Fruit fly (Drosophila melanogaster) whole organism, embryonic: ENCODE results near the gene Ntf-2.

ENCODE experiments used
- CG11093 ChIP-seq: fragments of 200-800 bp; sonication (Bioruptor generic); IDR thresholded peaks from 3 replicates; pipeline ENCODE4 v1.3.6; 2022; ENCODE audit warnings: missing biosample characterization, missing genetic modification characterization
- CG11696 ChIP-seq: fragments of 200-800 bp; sonication (Bioruptor generic); IDR thresholded peaks from 2 replicates; pipeline ENCODE4 v1.3.6; 2022; ENCODE audit warnings: missing biosample characterization, missing genetic modification characterization
- CG1233 ChIP-seq: fragments of 200-800 bp; sonication (Bioruptor generic); optimal IDR thresholded peaks from 4 replicates; lab custom pipeline; 2018; ENCODE audit warnings: missing biosample characterization, mild to moderate bottlenecking, missing genetic modification characterization
- CG12659 ChIP-seq: fragments of 200-800 bp; sonication (Bioruptor generic); optimal IDR thresholded peaks from 3 replicates; lab custom pipeline; 2017; ENCODE audit warnings: mild to moderate bottlenecking, missing biosample characterization, missing genetic modification reagents, missing genetic modification characterization
- CG12942 ChIP-seq: fragments of 200-800 bp; sonication (Bioruptor generic); optimal IDR thresholded peaks from 3 replicates; lab custom pipeline; 2016; ENCODE audit warnings: missing biosample characterization, missing genetic modification characterization
- CG13624 ChIP-seq: fragments of 200-800 bp; sonication (Bioruptor generic); optimal IDR thresholded peaks from 2 replicates; lab custom pipeline; 2016; ENCODE audit warnings: missing biosample characterization, missing genetic modification characterization
- CG14710 ChIP-seq: fragments of 200-800 bp; sonication (Bioruptor generic); optimal IDR thresholded peaks from 3 replicates; lab custom pipeline; 2019; ENCODE audit warnings: missing biosample characterization, mild to moderate bottlenecking, missing genetic modification characterization, moderate library complexity
- CG15696 ChIP-seq: fragments of 200-800 bp; sonication (Bioruptor generic); optimal IDR thresholded peaks from 2 replicates; lab custom pipeline; 2019; ENCODE audit warnings: missing biosample characterization, mild to moderate bottlenecking, missing genetic modification characterization, moderate library complexity
- CG16779 ChIP-seq: fragments of 200-800 bp; sonication (Bioruptor generic); IDR thresholded peaks from 2 replicates; pipeline ENCODE4 v1.3.6; 2022; ENCODE audit warnings: missing biosample characterization, missing genetic modification characterization
- CG16815 ChIP-seq: fragments of 200-800 bp; sonication (Bioruptor generic); optimal IDR thresholded peaks from 3 replicates; lab custom pipeline; 2017; ENCODE audit warnings: missing biosample characterization, mild to moderate bottlenecking, missing genetic modification characterization
- CG17385 ChIP-seq: fragments of 200-800 bp; sonication (Bioruptor generic); optimal IDR thresholded peaks from 3 replicates; lab custom pipeline; 2018; ENCODE audit warnings: missing biosample characterization, mild to moderate bottlenecking, missing genetic modification characterization
- CG1832 ChIP-seq: fragments of 200-800 bp; sonication (Bioruptor generic); optimal IDR thresholded peaks from 2 replicates; lab custom pipeline; 2017; ENCODE audit warnings: missing biosample characterization, mild to moderate bottlenecking, missing genetic modification characterization, inconsistent platforms
- CG18476 ChIP-seq: fragments of 200-800 bp; sonication (Bioruptor generic); optimal IDR thresholded peaks from 2 replicates; lab custom pipeline; 2016; ENCODE audit warnings: missing biosample characterization, mild to moderate bottlenecking, missing genetic modification characterization
- CG32532 ChIP-seq: fragments of 200-800 bp; sonication (Bioruptor generic); IDR thresholded peaks from 2 replicates; pipeline ENCODE4 v1.3.6; 2022; ENCODE audit warnings: missing biosample characterization, missing genetic modification characterization
- CG34422 ChIP-seq: fragments of 200-800 bp; sonication (Bioruptor generic); IDR thresholded peaks from 3 replicates; pipeline ENCODE4 v1.3.6; 2022; ENCODE audit warnings: missing biosample characterization, missing genetic modification characterization
- CG43689 ChIP-seq: fragments of 200-800 bp; sonication (Bioruptor generic); IDR thresholded peaks from 2 replicates; pipeline ENCODE4 v1.3.6; 2022; ENCODE audit warnings: missing biosample characterization, missing genetic modification characterization
- CG4854 ChIP-seq: fragments of 200-800 bp; sonication (Bioruptor generic); optimal IDR thresholded peaks from 2 replicates; lab custom pipeline; 2016; ENCODE audit warnings: missing biosample characterization, missing genetic modification characterization, inconsistent platforms
- CG6683 ChIP-seq: fragments of 200-800 bp; sonication (Bioruptor generic); optimal IDR thresholded peaks from 2 replicates; lab custom pipeline; 2017; ENCODE audit warnings: missing biosample characterization, mild to moderate bottlenecking, missing genetic modification characterization, missing genetic modification reagents
- CG7786 ChIP-seq: fragments of 200-800 bp; sonication (Bioruptor generic); optimal IDR thresholded peaks from 2 replicates; lab custom pipeline; 2016; ENCODE audit warnings: missing biosample characterization, missing genetic modification characterization
- CG8089 ChIP-seq: fragments of 200-800 bp; sonication (Bioruptor generic); optimal IDR thresholded peaks from 3 replicates; lab custom pipeline; 2016; ENCODE audit warnings: missing biosample characterization, missing genetic modification characterization
- Dfd ChIP-seq, 2 experiments: fragments of >200 bp; optimal IDR thresholded peaks; 2 replicates each; lab custom pipeline; 2017; ENCODE audit warnings: missing biosample characterization in 2 of 2, missing genetic modification characterization in 2 of 2
- Dp ChIP-seq: fragments of 200-800 bp; sonication (Bioruptor generic); optimal IDR thresholded peaks from 2 replicates; lab custom pipeline; 2018; ENCODE audit warnings: missing biosample characterization, mild to moderate bottlenecking, missing genetic modification characterization, moderate library complexity
- ERR ChIP-seq: fragments of 200-800 bp; sonication (Bioruptor generic); optimal IDR thresholded peaks from 2 replicates; lab custom pipeline; 2016; ENCODE audit warnings: missing biosample characterization, missing genetic modification characterization
- Ets97D ChIP-seq: fragments of 200-800 bp; sonication (Bioruptor generic); optimal IDR thresholded peaks from 3 replicates; lab custom pipeline; 2016; ENCODE audit warnings: missing biosample characterization, missing genetic modification characterization
- GATAe ChIP-seq: fragments of 200-800 bp; sonication (Bioruptor generic); conservative IDR thresholded peaks from 2 replicates; pipeline ENCODE4 v1.3.6; 2022; ENCODE audit warnings: missing biosample characterization, missing genetic modification characterization
- Lhr ChIP-seq: fragments of 200-800 bp; sonication (Bioruptor generic); optimal IDR thresholded peaks from 3 replicates; lab custom pipeline; 2017; ENCODE audit warnings: mild to moderate bottlenecking, missing biosample characterization, missing genetic modification reagents, missing genetic modification characterization
- Mes4 ChIP-seq: fragments of 200-800 bp; sonication (Bioruptor generic); optimal IDR thresholded peaks from 2 replicates; lab custom pipeline; 2016; ENCODE audit warnings: missing biosample characterization, missing genetic modification characterization
- Myb ChIP-seq: fragments of 200-800 bp; sonication (Bioruptor generic); optimal IDR thresholded peaks from 2 replicates; lab custom pipeline; 2016; ENCODE audit warnings: missing biosample characterization, missing genetic modification characterization
- NFAT ChIP-seq: fragments of 200-800 bp; sonication (Bioruptor generic); IDR thresholded peaks from 2 replicates; pipeline ENCODE4 v1.3.6; 2022; ENCODE audit warnings: missing biosample characterization, missing genetic modification characterization
- Scr ChIP-seq: fragments of 200-800 bp; sonication (Bioruptor generic); IDR thresholded peaks from 2 replicates; pipeline ENCODE4 v1.3.6; 2022; ENCODE audit warnings: missing biosample characterization, missing genetic modification characterization; ENCODE audit not compliant: partially characterized antibody
- Spps ChIP-seq: fragments of 200-800 bp; sonication (Bioruptor generic); optimal IDR thresholded peaks from 2 replicates; lab custom pipeline; 2018; ENCODE audit warnings: missing biosample characterization, mild to moderate bottlenecking, missing genetic modification characterization
- Usf ChIP-seq: fragments of 200-800 bp; sonication (Bioruptor generic); optimal IDR thresholded peaks from 2 replicates; lab custom pipeline; 2017; ENCODE audit warnings: missing genotype, missing biosample characterization, missing genetic modification characterization
- ap ChIP-seq: fragments of 200-800 bp; sonication (Bioruptor generic); IDR thresholded peaks from 2 replicates; pipeline ENCODE4 v1.3.6; 2022; ENCODE audit warnings: missing biosample characterization, missing genetic modification characterization
- br ChIP-seq: fragments of >200 bp; optimal IDR thresholded peaks from 2 replicates; lab custom pipeline; 2017
- cad ChIP-seq: fragments of >200 bp; optimal IDR thresholded peaks from 2 replicates; lab custom pipeline; 2017; ENCODE audit warnings: missing biosample characterization, missing genetic modification characterization
- cas ChIP-seq: fragments of 200-800 bp; sonication (Bioruptor generic); IDR thresholded peaks from 2 replicates; pipeline ENCODE4 v1.3.6; 2022; ENCODE audit warnings: missing biosample characterization, missing genetic modification characterization
- croc ChIP-seq: fragments of 200-800 bp; sonication (Bioruptor generic); conservative IDR thresholded peaks from 3 replicates; pipeline ENCODE4 v1.3.6; 2022; ENCODE audit warnings: missing biosample characterization, missing genetic modification characterization
- cwo ChIP-seq: fragments of 200-800 bp; sonication (Bioruptor generic); optimal IDR thresholded peaks from 3 replicates; lab custom pipeline; 2017; ENCODE audit warnings: missing biosample characterization, missing genetic modification characterization, mild to moderate bottlenecking, moderate library complexity, missing genetic modification reagents
- dmrt11E ChIP-seq: fragments of 200-800 bp; sonication (Bioruptor generic); optimal IDR thresholded peaks from 3 replicates; lab custom pipeline; 2018; ENCODE audit warnings: missing biosample characterization, mild to moderate bottlenecking, missing genetic modification characterization, moderate library complexity
- eve ChIP-seq, 2 experiments: fragments of >200 bp; optimal IDR thresholded peaks; 2 replicates each; lab custom pipeline; 2017; ENCODE audit warnings: missing biosample characterization in 2 of 2, missing genetic modification characterization in 2 of 2
- fd96Cb ChIP-seq: fragments of 200-800 bp; sonication (Bioruptor generic); optimal IDR thresholded peaks from 2 replicates; lab custom pipeline; 2018; ENCODE audit warnings: missing biosample characterization, mild to moderate bottlenecking, missing genetic modification characterization, moderate library complexity
- fu2 ChIP-seq: fragments of 200-800 bp; sonication (Bioruptor generic); optimal IDR thresholded peaks from 2 replicates; lab custom pipeline; 2016; ENCODE audit warnings: missing biosample characterization, missing genetic modification characterization
- gfzf ChIP-seq: fragments of 200-800 bp; sonication (Bioruptor generic); optimal IDR thresholded peaks from 2 replicates; lab custom pipeline; 2016; ENCODE audit warnings: missing biosample characterization, mild to moderate bottlenecking, missing genetic modification characterization, moderate library complexity
- grn ChIP-seq: fragments of 200-800 bp; sonication (Bioruptor generic); optimal IDR thresholded peaks from 3 replicates; lab custom pipeline; 2017; ENCODE audit warnings: missing biosample characterization, missing genetic modification characterization
- lmd ChIP-seq: fragments of 200-800 bp; sonication (Bioruptor generic); IDR thresholded peaks from 2 replicates; pipeline ENCODE4 v1.3.6; 2022; ENCODE audit warnings: missing biosample characterization, missing genetic modification characterization
- mld ChIP-seq: fragments of 200-800 bp; sonication (Bioruptor generic); IDR thresholded peaks from 3 replicates; pipeline ENCODE4 v1.3.6; 2022; ENCODE audit warnings: missing biosample characterization, missing genetic modification characterization; ENCODE audit not compliant: partially characterized antibody
- salm ChIP-seq: fragments of 200-800 bp; sonication (Bioruptor generic); optimal IDR thresholded peaks from 2 replicates; lab custom pipeline; 2018; ENCODE audit warnings: missing biosample characterization, mild to moderate bottlenecking, missing genetic modification characterization
- shn ChIP-seq: fragments of 200-800 bp; sonication (Bioruptor generic); optimal IDR thresholded peaks from 3 replicates; lab custom pipeline; 2016; ENCODE audit warnings: missing biosample characterization, missing genetic modification characterization
- sob ChIP-seq: fragments of 200-800 bp; sonication (Bioruptor generic); IDR thresholded peaks from 2 replicates; pipeline ENCODE4 v1.3.6; 2022; ENCODE audit warnings: missing biosample characterization, missing genetic modification characterization
- tna ChIP-seq: fragments of 200-800 bp; sonication (Bioruptor generic); IDR thresholded peaks from 2 replicates; pipeline ENCODE4 v1.3.6; 2022; ENCODE audit warnings: missing biosample characterization, missing genetic modification characterization; ENCODE audit not compliant: partially characterized antibody
- wor ChIP-seq: fragments of 200-800 bp; sonication (Bioruptor generic); IDR thresholded peaks from 2 replicates; pipeline ENCODE4 v1.3.6; 2022; ENCODE audit warnings: missing biosample characterization, missing genetic modification characterization

Gene Ntf-2

dm6 chrX:21044831-21045447 lies 9.7 kb downstream of the Ntf-2 start, which contains the start of gene Cbs (continued):
- peak; percentile 57 for TF ChIP-seq CG16815 (GFP tag; lab: Kevin White, UChicago)
- TF ChIP-seq Scr, result no peak
- peak; percentile 50; the same call in 1 of the 2 replicates for TF ChIP-seq cas
- TF ChIP-seq Myb (GFP tag; lab: Kevin White, UChicago), result no peak
- no peak for TF ChIP-seq grn (GFP tag; lab: Kevin White, UChicago)
- peak; percentile 53 for TF ChIP-seq CG12659 (GFP tag; lab: Kevin White, UChicago)
- TF ChIP-seq CG14710 (tag; lab: Kevin White, UChicago), result peak; percentile 49
- TF ChIP-seq CG6683 (GFP tag; lab: Kevin White, UChicago), result no peak
- TF ChIP-seq CG11696 (GFP tag; lab: Robert Waterston, UW), result no peak
- no peak for TF ChIP-seq ERR (GFP tag; lab: Kevin White, UChicago)
- TF ChIP-seq ap (GFP tag; lab: Robert Waterston, UW), result peak; percentile 54; the same call in 1 of the 2 replicates
- TF ChIP-seq tna (GFP tag; lab: Robert Waterston, UW), result 0 out of 2 replicates have a peak, but pooled peaks have one; percentile 6
- no peak for TF ChIP-seq fu2 (GFP tag; lab: Kevin White, UChicago)
- TF ChIP-seq CG1233 (GFP tag; lab: Kevin White, UChicago), result peak; percentile 54
- peak; percentile 88 for TF ChIP-seq CG32532 (GFP tag; lab: Robert Waterston, UW)
- TF ChIP-seq dmrt11E (tag; lab: Kevin White, UChicago), result peak; percentile 53
- TF ChIP-seq CG34422, result peak; percentile 42; the same call in 1 of the 3 replicates
- TF ChIP-seq CG12942 (GFP tag; lab: Kevin White, UChicago), result peak; percentile 47
- TF ChIP-seq GATAe (GFP tag; lab: Robert Waterston, UW), result no peak
- TF ChIP-seq Usf, result peak; percentile 58
- peak; percentile 65 for TF ChIP-seq sob
- TF ChIP-seq Dp (GFP tag; lab: Kevin White, UChicago), result no peak
- TF ChIP-seq cwo, result peak; percentile 65
- TF ChIP-seq salm (tag; lab: Kevin White, UChicago), result no peak
- peak; percentile 38; the same call in 1 of the 2 replicates for TF ChIP-seq wor (GFP tag; lab: Robert Waterston, UW)
- TF ChIP-seq CG13624 (GFP tag; lab: Kevin White, UChicago), result no peak
- TF ChIP-seq CG1832 (GFP tag; lab: Kevin White, UChicago), result no peak
- TF ChIP-seq CG16779, result no peak
- TF ChIP-seq CG43689 (GFP tag; lab: Robert Waterston, UW), result no peak
- TF ChIP-seq lmd (GFP tag; lab: Robert Waterston, UW), result peak; percentile 73
- TF ChIP-seq cad, result no peak
- TF ChIP-seq NFAT, result peak; percentile 81
- TF ChIP-seq croc (GFP tag; lab: Robert Waterston, UW), result peak; percentile 25; the same call in 2 of the 3 replicates
- no peak for TF ChIP-seq eve (GFP tag; optimal IDR thresholded peaks at IDR 0.05; lab: Kevin White, UChicago)
- TF ChIP-seq CG18476 (GFP tag; lab: Kevin White, UChicago), result peak; percentile 1
- no peak for TF ChIP-seq br (lab: Kevin White, UChicago)
- TF ChIP-seq Dfd (GFP tag; optimal IDR thresholded peaks at IDR 0.05; lab: Kevin White, UChicago), result no peak
- no peak for TF ChIP-seq Ets97D (GFP tag; lab: Kevin White, UChicago)
- no peak for TF ChIP-seq mld
- no peak for TF ChIP-seq CG4854 (GFP tag; lab: Kevin White, UChicago)
- peak; percentile 32 for TF ChIP-seq fd96Cb (tag; lab: Kevin White, UChicago)
- TF ChIP-seq Spps (tag; lab: Kevin White, UChicago), result no peak
- no peak for TF ChIP-seq CG8089 (GFP tag; lab: Kevin White, UChicago)
- TF ChIP-seq gfzf (GFP tag; lab: Kevin White, UChicago), result no peak
- TF ChIP-seq shn (GFP tag; lab: Kevin White, UChicago), result no peak
- peak; percentile 49 for TF ChIP-seq CG15696
- TF ChIP-seq Mes4, result no peak
- no peak for TF ChIP-seq Lhr (GFP tag; lab: Kevin White, UChicago)
- TF ChIP-seq CG7786 (GFP tag; lab: Kevin White, UChicago), result no peak
- TF ChIP-seq CG11093 (GFP tag; lab: Robert Waterston, UW), result peak; percentile 29; the same call in 1 of the 3 replicates
- peak; percentile 46 for TF ChIP-seq CG17385 (GFP tag; lab: Kevin White, UChicago)
